Worm (Caenorhabditis elegans): ENCODE measurements around the gene M01A8.1.

- TF ChIP-seq ama-1 (optimal IDR thresholded peaks at IDR 0.05) (no peak), tra-4 (tag; optimal IDR thresholded peaks at IDR 0.05) (no peak), hnd-1 (tag; optimal IDR thresholded peaks at IDR 0.05) (no peak)
Measured at ce11 chrIII:9288540-9288939, 31.5 kb downstream of the M01A8.1 start.
